Fruit fly (Drosophila melanogaster) whole organism, embryonic: Measurements from ENCODE around the gene Cyp4ac3.

ENCODE experiments used
- Adf1 ChIP-seq: fragments of 200-800 bp; sonication (Bioruptor generic); IDR thresholded peaks from 2 replicates; pipeline ENCODE4 v1.3.6; 2022; ENCODE audit warnings: missing biosample characterization, missing genetic modification characterization
- Asciz ChIP-seq: fragments of 200-800 bp; sonication (Bioruptor generic); optimal IDR thresholded peaks from 2 replicates; lab custom pipeline; 2017; ENCODE audit warnings: missing biosample characterization, mild to moderate bottlenecking, missing genetic modification characterization, missing genetic modification reagents
- BEAF-32 ChIP-seq: fragments of 200-800 bp; sonication (Bioruptor generic); optimal IDR thresholded peaks from 3 replicates; lab custom pipeline; 2017; ENCODE audit warnings: missing biosample characterization, missing genetic modification characterization, mild to moderate bottlenecking, moderate library complexity, missing genetic modification reagents
- CG10431 ChIP-seq: fragments of 200-800 bp; sonication (Bioruptor generic); optimal IDR thresholded peaks from 3 replicates; lab custom pipeline; 2018; ENCODE audit warnings: missing biosample characterization, mild to moderate bottlenecking, missing genetic modification characterization
- CG10543 ChIP-seq: fragments of 200-800 bp; sonication (Bioruptor generic); optimal IDR thresholded peaks from 3 replicates; lab custom pipeline; 2017; ENCODE audit warnings: missing biosample characterization, mild to moderate bottlenecking, missing genetic modification characterization, moderate library complexity
- CG10979 ChIP-seq: fragments of 200-800 bp; sonication (Bioruptor generic); optimal IDR thresholded peaks from 2 replicates; lab custom pipeline; 2018; ENCODE audit warnings: missing biosample characterization, mild to moderate bottlenecking, missing genetic modification characterization, moderate library complexity
- CG15269 ChIP-seq: fragments of 200-800 bp; sonication (Bioruptor generic); optimal IDR thresholded peaks from 2 replicates; lab custom pipeline; 2018; ENCODE audit warnings: missing biosample characterization, mild to moderate bottlenecking, missing genetic modification characterization, moderate library complexity
- CG15601 ChIP-seq: fragments of 200-800 bp; sonication (Bioruptor generic); optimal IDR thresholded peaks from 3 replicates; lab custom pipeline; 2019; ENCODE audit warnings: missing biosample characterization, mild to moderate bottlenecking, missing genetic modification characterization, moderate library complexity
- CG16815 ChIP-seq: fragments of 200-800 bp; sonication (Bioruptor generic); optimal IDR thresholded peaks from 3 replicates; lab custom pipeline; 2017; ENCODE audit warnings: missing biosample characterization, mild to moderate bottlenecking, missing genetic modification characterization
- CG17361 ChIP-seq: fragments of 200-800 bp; sonication (Bioruptor generic); IDR thresholded peaks from 3 replicates; pipeline ENCODE4 v1.3.6; 2022; ENCODE audit warnings: missing biosample characterization, missing genetic modification characterization
- CG17829 ChIP-seq: fragments of 200-800 bp; optimal IDR thresholded peaks from 2 replicates; lab custom pipeline; 2019; ENCODE audit warnings: missing biosample characterization, mild to moderate bottlenecking, missing genetic modification characterization, moderate library complexity
- CG2712 ChIP-seq: fragments of 200-800 bp; optimal IDR thresholded peaks from 3 replicates; lab custom pipeline; 2019; ENCODE audit warnings: missing biosample characterization, mild to moderate bottlenecking, missing genetic modification characterization, moderate library complexity
- CG30403 ChIP-seq: fragments of 200-800 bp; sonication (Bioruptor generic); optimal IDR thresholded peaks from 3 replicates; lab custom pipeline; 2016; ENCODE audit warnings: missing biosample characterization, missing genetic modification characterization
- CG32532 ChIP-seq: fragments of 200-800 bp; sonication (Bioruptor generic); IDR thresholded peaks from 2 replicates; pipeline ENCODE4 v1.3.6; 2022; ENCODE audit warnings: missing biosample characterization, missing genetic modification characterization
- CG6683 ChIP-seq: fragments of 200-800 bp; sonication (Bioruptor generic); optimal IDR thresholded peaks from 2 replicates; lab custom pipeline; 2017; ENCODE audit warnings: missing biosample characterization, mild to moderate bottlenecking, missing genetic modification characterization, missing genetic modification reagents
- CG6791 ChIP-seq: fragments of 200-800 bp; sonication (Bioruptor generic); IDR thresholded peaks from 3 replicates; pipeline ENCODE4 v1.3.6; 2022; ENCODE audit warnings: missing biosample characterization, missing genetic modification characterization; ENCODE audit not compliant: partially characterized antibody
- CG7357 ChIP-seq: fragments of 200-800 bp; sonication (Bioruptor generic); IDR thresholded peaks from 3 replicates; pipeline ENCODE4 v1.3.6; 2022; ENCODE audit warnings: missing biosample characterization, missing genetic modification characterization
- CoRest ChIP-seq: fragments of 200-800 bp; sonication (Bioruptor generic); optimal IDR thresholded peaks from 3 replicates; lab custom pipeline; 2018; ENCODE audit warnings: missing biosample characterization, mild to moderate bottlenecking, missing genetic modification characterization, moderate library complexity
- D ChIP-seq, 2 experiments: fragments of 200-800 bp in 1 of 2; fragments of >200 bp in 1 of 2; sonication (Bioruptor generic) in 1 of 2; optimal IDR thresholded peaks; 2 replicates in 1 of 2; 3 replicates in 1 of 2; lab custom pipeline; 2017; ENCODE audit warnings: mild to moderate bottlenecking in 1 of 2, missing biosample characterization in 1 of 2, missing genetic modification characterization in 1 of 2, missing genetic modification reagents in 1 of 2
- Dll ChIP-seq: fragments of 200-800 bp; sonication (Bioruptor generic); IDR thresholded peaks from 4 replicates; pipeline ENCODE4 v1.3.6; 2022; ENCODE audit warnings: missing biosample characterization, missing genetic modification characterization; ENCODE audit not compliant: partially characterized antibody
- Drgx ChIP-seq: fragments of 200-800 bp; sonication (Bioruptor generic); IDR thresholded peaks from 2 replicates; pipeline ENCODE4 v1.3.6; 2022; ENCODE audit warnings: missing biosample characterization, missing genetic modification characterization
- Lhr ChIP-seq: fragments of 200-800 bp; sonication (Bioruptor generic); optimal IDR thresholded peaks from 3 replicates; lab custom pipeline; 2017; ENCODE audit warnings: mild to moderate bottlenecking, missing biosample characterization, missing genetic modification reagents, missing genetic modification characterization
- Lim3 ChIP-seq: fragments of 200-800 bp; sonication (Bioruptor generic); IDR thresholded peaks from 2 replicates; pipeline ENCODE4 v1.3.6; 2022; ENCODE audit warnings: missing biosample characterization, missing genetic modification characterization
- Lpt ChIP-seq: fragments of >200 bp; optimal IDR thresholded peaks from 2 replicates; lab custom pipeline; 2018; ENCODE audit warnings: missing biosample characterization, missing genetic modification characterization
- MESR4 ChIP-seq: fragments of 200-800 bp; sonication (Bioruptor generic); optimal IDR thresholded peaks from 2 replicates; lab custom pipeline; 2018; ENCODE audit warnings: missing biosample characterization, mild to moderate bottlenecking, missing genetic modification characterization, moderate library complexity
- Myb ChIP-seq: fragments of 200-800 bp; sonication (Bioruptor generic); optimal IDR thresholded peaks from 2 replicates; lab custom pipeline; 2016; ENCODE audit warnings: missing biosample characterization, missing genetic modification characterization
- PHDP ChIP-seq: fragments of 200-800 bp; sonication (Bioruptor generic); optimal IDR thresholded peaks from 3 replicates; lab custom pipeline; 2018; ENCODE audit warnings: missing biosample characterization, mild to moderate bottlenecking, missing genetic modification characterization, moderate library complexity
- Pdp1 ChIP-seq, 2 experiments: fragments of 200-800 bp; sonication (Bioruptor generic); optimal IDR thresholded peaks; 3 replicates each; lab custom pipeline; 2016; ENCODE audit warnings: missing biosample characterization in 2 of 2, missing genetic modification characterization in 2 of 2, mild to moderate bottlenecking in 1 of 2, moderate library complexity in 1 of 2
- Ptx1 ChIP-seq: fragments of 200-800 bp; sonication (Bioruptor generic); IDR thresholded peaks from 2 replicates; pipeline ENCODE4 v1.3.6; 2022; ENCODE audit warnings: missing biosample characterization, missing genetic modification characterization
- Side ChIP-seq: fragments of 200-800 bp; sonication (Bioruptor generic); optimal IDR thresholded peaks from 2 replicates; lab custom pipeline; 2016; ENCODE audit warnings: missing biosample characterization, missing genetic modification characterization
- ash1 ChIP-seq: fragments of 200-800 bp; sonication (Bioruptor generic); optimal IDR thresholded peaks from 2 replicates; lab custom pipeline; 2018; ENCODE audit warnings: missing biosample characterization, mild to moderate bottlenecking, missing genetic modification characterization
- bbx ChIP-seq: fragments of 200-800 bp; sonication (Bioruptor generic); IDR thresholded peaks from 2 replicates; pipeline ENCODE4 v1.3.6; 2022; ENCODE audit warnings: missing biosample characterization, missing genetic modification characterization; ENCODE audit not compliant: partially characterized antibody
- bigmax ChIP-seq: fragments of 200-800 bp; sonication (Bioruptor generic); optimal IDR thresholded peaks from 2 replicates; lab custom pipeline; 2018; ENCODE audit warnings: missing biosample characterization, mild to moderate bottlenecking, missing genetic modification characterization
- crp ChIP-seq, 2 experiments: fragments of 200-800 bp; sonication (Bioruptor generic); optimal IDR thresholded peaks; 2 replicates in 1 of 2; 3 replicates in 1 of 2; lab custom pipeline; 2017; ENCODE audit warnings: missing biosample characterization in 2 of 2, missing genetic modification characterization in 2 of 2, mild to moderate bottlenecking in 1 of 2, moderate library complexity in 1 of 2
- dmrt99B ChIP-seq: fragments of 200-800 bp; sonication (Bioruptor generic); optimal IDR thresholded peaks from 2 replicates; lab custom pipeline; 2018; ENCODE audit warnings: missing biosample characterization, mild to moderate bottlenecking, missing genetic modification characterization, moderate library complexity
- fd3F ChIP-seq: fragments of 200-800 bp; sonication (Bioruptor generic); optimal IDR thresholded peaks from 2 replicates; lab custom pipeline; 2018; ENCODE audit warnings: missing biosample characterization, mild to moderate bottlenecking, missing genetic modification characterization, moderate library complexity
- gcm ChIP-seq: fragments of 200-800 bp; sonication (Bioruptor generic); optimal IDR thresholded peaks from 2 replicates; lab custom pipeline; 2019; ENCODE audit warnings: missing biosample characterization, mild to moderate bottlenecking, missing genetic modification characterization, moderate library complexity
- gcm2 ChIP-seq: fragments of 200-800 bp; sonication (Bioruptor generic); optimal IDR thresholded peaks from 2 replicates; lab custom pipeline; 2016; ENCODE audit warnings: missing biosample characterization, missing genetic modification characterization
- gsb ChIP-seq: fragments of 200-800 bp; sonication (Bioruptor generic); IDR thresholded peaks from 2 replicates; pipeline ENCODE4 v1.3.6; 2022; ENCODE audit warnings: missing biosample characterization, missing genetic modification characterization
- ham ChIP-seq: fragments of 200-800 bp; sonication (Bioruptor generic); IDR thresholded peaks from 2 replicates; pipeline ENCODE4 v1.3.6; 2022; ENCODE audit warnings: missing biosample characterization, missing genetic modification characterization
- lbe ChIP-seq: fragments of 200-800 bp; sonication (Bioruptor generic); optimal IDR thresholded peaks from 2 replicates; lab custom pipeline; 2016; ENCODE audit warnings: missing biosample characterization, mild to moderate bottlenecking, missing genetic modification characterization
- lmd ChIP-seq: fragments of 200-800 bp; sonication (Bioruptor generic); IDR thresholded peaks from 2 replicates; pipeline ENCODE4 v1.3.6; 2022; ENCODE audit warnings: missing biosample characterization, missing genetic modification characterization
- peb ChIP-seq: fragments of 200-800 bp; sonication (Bioruptor generic); IDR thresholded peaks from 2 replicates; pipeline ENCODE4 v1.3.6; 2022; ENCODE audit warnings: missing biosample characterization, missing genetic modification characterization
- pfk ChIP-seq: fragments of 200-800 bp; sonication (Bioruptor generic); optimal IDR thresholded peaks from 2 replicates; lab custom pipeline; 2018; ENCODE audit warnings: missing biosample characterization, mild to moderate bottlenecking, missing genetic modification characterization, moderate library complexity
- pnt ChIP-seq: fragments of 200-800 bp; sonication (Bioruptor generic); optimal IDR thresholded peaks from 3 replicates; lab custom pipeline; 2016; ENCODE audit warnings: missing biosample characterization, missing genetic modification characterization
- run ChIP-seq: fragments of 200-800 bp; sonication (Bioruptor generic); optimal IDR thresholded peaks from 3 replicates; lab custom pipeline; 2018; ENCODE audit warnings: missing biosample characterization, mild to moderate bottlenecking, missing genetic modification characterization
- sna ChIP-seq: fragments of 200-800 bp; sonication (Bioruptor generic); IDR thresholded peaks from 2 replicates; pipeline ENCODE4 v1.3.6; 2022; ENCODE audit warnings: missing biosample characterization, missing genetic modification characterization; ENCODE audit not compliant: partially characterized antibody
- trem ChIP-seq: fragments of 200-800 bp; optimal IDR thresholded peaks from 3 replicates; lab custom pipeline; 2019; ENCODE audit warnings: missing biosample characterization, mild to moderate bottlenecking, missing genetic modification characterization, moderate library complexity
- unpg ChIP-seq: fragments of 200-800 bp; sonication (Bioruptor generic); optimal IDR thresholded peaks from 3 replicates; lab custom pipeline; 2018; ENCODE audit warnings: missing biosample characterization, mild to moderate bottlenecking, missing genetic modification characterization, moderate library complexity

Cyp4ac3 gene

dm6 chr2L:5245363-5245892 is 22.9 kb upstream of the Cyp4ac3 start (continued):
- TF ChIP-seq unpg (GFP tag; lab: Kevin White, UChicago) (peak; percentile 48), lmd (GFP tag; lab: Robert Waterston, UW) (no peak), PHDP (tag; lab: Kevin White, UChicago) (no peak), run (tag; lab: Kevin White, UChicago) (no peak), CG10431 (GFP tag; lab: Kevin White, UChicago) (peak; percentile 9), Ptx1 (GFP tag; lab: Robert Waterston, UW) (peak; percentile 36; the same call in 1 of the 2 replicates), CG6683 (GFP tag; lab: Kevin White, UChicago) (no peak), gcm (GFP tag; lab: Kevin White, UChicago) (no peak), CG32532 (GFP tag; lab: Robert Waterston, UW) (no peak), ham (GFP tag; lab: Robert Waterston, UW) (no peak), pnt (GFP tag; lab: Kevin White, UChicago) (peak; percentile 54), CG2712 (tag; lab: Kevin White, UChicago) (peak; percentile 70), CG10543 (no peak), Myb (GFP tag; lab: Kevin White, UChicago) (peak; percentile 7), CG16815 (GFP tag; lab: Kevin White, UChicago) (peak; percentile 18), peb (GFP tag; lab: Robert Waterston, UW) (no peak), crp (GFP tag; optimal IDR thresholded peaks at IDR 0.05; lab: Kevin White, UChicago) (no peak), CG17361 (peak; percentile 57; the same call in 2 of the 3 replicates), bbx (GFP tag; lab: Robert Waterston, UW) (no peak), CG30403 (peak; percentile 16), CG10979 (peak; percentile 74), CG6791 (GFP tag; lab: Robert Waterston, UW) (no peak), Side (no peak), lbe (GFP tag; lab: Kevin White, UChicago) (no peak), Adf1 (GFP tag; lab: Robert Waterston, UW) (no peak), CG17829 (tag; lab: Kevin White, UChicago) (peak; percentile 74), trem (tag; lab: Kevin White, UChicago) (peak; percentile 54), CG7357 (GFP tag; lab: Robert Waterston, UW) (no peak), gcm2 (GFP tag; lab: Kevin White, UChicago) (no peak), pfk (GFP tag; lab: Kevin White, UChicago) (no peak), sna (GFP tag; lab: Robert Waterston, UW) (no peak), BEAF-32 (GFP tag; lab: Kevin White, UChicago) (no peak), bigmax (GFP tag; lab: Kevin White, UChicago) (no peak), Drgx (0 out of 2 replicates have a peak, but pooled peaks have one; percentile 16), CoRest (tag; lab: Kevin White, UChicago) (peak; percentile 23), CG15601 (peak; percentile 39), gsb (no peak), D (optimal IDR thresholded peaks at IDR 0.05; lab: Kevin White, UChicago) (no peak), D (GFP tag; optimal IDR thresholded peaks at IDR 0.05; lab: Kevin White, UChicago) (peak; percentile 44), Dll (no peak), MESR4 (GFP tag; lab: Kevin White, UChicago) (no peak), Lpt (GFP tag; lab: Kevin White, UChicago) (no peak), Asciz (GFP tag; lab: Kevin White, UChicago) (peak; percentile 24), fd3F (no peak), Lim3 (no peak), CG15269 (tag; lab: Kevin White, UChicago) (no peak), dmrt99B (tag; lab: Kevin White, UChicago) (peak; percentile 58), Pdp1 (GFP tag; optimal IDR thresholded peaks at IDR 0.05; lab: Kevin White, UChicago) (peak in 1 of 2 experiments; percentile 11), Lhr (peak; percentile 31), ash1 (GFP tag; lab: Kevin White, UChicago) (no peak)
